Fruit fly (Drosophila melanogaster) whole organism, prepupa: ENCODE data around the gene Myo31DF.

Source experiments
- Blimp-1 ChIP-seq: fragments of 200-800 bp; sonication (Bioruptor generic); optimal IDR thresholded peaks from 3 replicates; lab custom pipeline; 2017; ENCODE audit warnings: missing biosample characterization, missing genetic modification characterization, mild to moderate bottlenecking, moderate library complexity, missing genetic modification reagents
- CG15336 ChIP-seq: fragments of 200-800 bp; sonication (Bioruptor generic); IDR thresholded peaks from 2 replicates; pipeline ENCODE4 v1.3.6; 2022; ENCODE audit warnings: missing biosample characterization, missing genetic modification characterization
- CG3032 ChIP-seq: fragments of 200-800 bp; optimal IDR thresholded peaks from 2 replicates; lab custom pipeline; 2019; ENCODE audit warnings: missing biosample characterization, mild to moderate bottlenecking, missing genetic modification characterization, moderate library complexity
- CG31627 ChIP-seq: fragments of 200-800 bp; sonication (Bioruptor generic); optimal IDR thresholded peaks from 3 replicates; lab custom pipeline; 2016; ENCODE audit warnings: missing biosample characterization, missing genetic modification characterization
- CG34406 ChIP-seq: fragments of 200-800 bp; sonication (Bioruptor generic); optimal IDR thresholded peaks from 3 replicates; lab custom pipeline; 2016; ENCODE audit warnings: missing biosample characterization, missing genetic modification characterization
- CG3919 ChIP-seq: fragments of 200-800 bp; sonication (Bioruptor generic); optimal IDR thresholded peaks from 3 replicates; lab custom pipeline; 2016; ENCODE audit warnings: missing biosample characterization, missing genetic modification characterization
- CG6163 ChIP-seq: fragments of 200-800 bp; sonication (Bioruptor generic); IDR thresholded peaks from 3 replicates; pipeline ENCODE4 v1.3.6; 2022; ENCODE audit warnings: missing biosample characterization, missing genetic modification characterization
- CG6854 ChIP-seq: fragments of 200-800 bp; sonication (Bioruptor generic); optimal IDR thresholded peaks from 2 replicates; lab custom pipeline; 2017; ENCODE audit warnings: missing biosample characterization, mild to moderate bottlenecking, missing genetic modification characterization
- Gug ChIP-seq: fragments of 200-800 bp; sonication (Bioruptor generic); IDR thresholded peaks from 2 replicates; pipeline ENCODE4 v1.3.6; 2022; ENCODE audit warnings: missing biosample characterization, missing genetic modification characterization
- Lpt ChIP-seq: fragments of 200-800 bp; sonication (Bioruptor generic); optimal IDR thresholded peaks from 3 replicates; lab custom pipeline; 2016; ENCODE audit warnings: missing biosample characterization, missing genetic modification characterization
- Sox14 ChIP-seq: fragments of 200-800 bp; sonication (Bioruptor generic); optimal IDR thresholded peaks from 3 replicates; lab custom pipeline; 2016; ENCODE audit warnings: missing biosample characterization, missing genetic modification characterization
- dac ChIP-seq: fragments of 200-800 bp; sonication (Bioruptor generic); optimal IDR thresholded peaks from 2 replicates; lab custom pipeline; 2017; ENCODE audit warnings: missing biosample characterization, mild to moderate bottlenecking, missing genetic modification characterization
- eg ChIP-seq: fragments of 200-800 bp; sonication (Bioruptor generic); IDR thresholded peaks from 3 replicates; pipeline ENCODE4 v1.3.6; 2022; ENCODE audit warnings: missing biosample characterization, missing genetic modification characterization
- net ChIP-seq: fragments of 200-800 bp; sonication (Bioruptor generic); optimal IDR thresholded peaks from 3 replicates; lab custom pipeline; 2016; ENCODE audit warnings: missing biosample characterization, missing genetic modification characterization

dm6 chr2L:10510843-10511242 lies 4.3 kb upstream of the Myo31DF start:
- no peak for TF ChIP-seq net
- TF ChIP-seq CG6163 (GFP tag; lab: Robert Waterston, UW): no peak
- no peak for TF ChIP-seq CG34406 (GFP tag; lab: Kevin White, UChicago)
- no peak for TF ChIP-seq Gug (GFP tag; lab: Robert Waterston, UW)
- no peak for TF ChIP-seq CG15336 (GFP tag; lab: Robert Waterston, UW)
- TF ChIP-seq CG3919: no peak
- TF ChIP-seq Lpt (GFP tag; lab: Kevin White, UChicago): no peak
- no peak for TF ChIP-seq Blimp-1 (GFP tag; lab: Kevin White, UChicago)
- no peak for TF ChIP-seq CG6854
- no peak for TF ChIP-seq Sox14
- TF ChIP-seq CG31627 (GFP tag; lab: Kevin White, UChicago): no peak
- no peak for TF ChIP-seq eg (GFP tag; lab: Robert Waterston, UW)
- TF ChIP-seq dac (GFP tag; lab: Kevin White, UChicago): no peak
- no peak for TF ChIP-seq CG3032 (tag; lab: Kevin White, UChicago)
